Worm (Caenorhabditis elegans) whole organism, L4/young adult: ENCODE data around the gene nas-31.

ENCODE experiments used
- W03F9.2 ChIP-seq: fragments of 150-350 bp; optimal IDR thresholded peaks from 2 replicates; lab custom pipeline; 2014; ENCODE audit warnings: missing biosample characterization, missing genetic modification characterization
- dao-5 ChIP-seq: sonication (generic microtip); optimal IDR thresholded peaks from 2 replicates; lab custom pipeline; 2016; ENCODE audit warnings: missing genotype, missing genetic modification characterization, moderate library complexity, missing compliant biosample characterization
- him-1 ChIP-seq: sonication (generic microtip); optimal IDR thresholded peaks from 2 replicates; lab custom pipeline; 2016; ENCODE audit warnings: missing genotype, missing genetic modification reagents, missing genetic modification characterization, missing compliant biosample characterization

DNA sequence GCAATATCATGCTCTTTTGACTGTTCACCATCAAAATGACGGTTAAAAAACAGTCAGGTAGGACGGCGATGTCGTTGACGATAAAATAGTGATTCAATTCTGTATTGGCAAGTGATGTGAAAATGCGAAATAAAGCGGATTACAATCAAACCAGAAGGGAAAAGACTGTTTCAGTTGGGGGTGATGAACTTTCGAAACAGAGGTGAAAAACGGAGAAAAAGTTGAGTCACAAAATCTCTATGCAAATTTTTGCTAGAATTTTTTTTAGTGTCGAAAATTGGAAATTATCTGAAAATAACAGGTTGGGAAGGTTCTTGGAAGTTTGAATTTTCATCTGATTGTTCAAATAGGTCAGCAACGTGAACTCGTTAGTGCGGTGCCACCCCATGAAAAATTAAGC is at the start of gene nas-31:
- TF ChIP-seq him-1 (no peak), W03F9.2 (tag; lab: Kevin White, UChicago) (no peak), dao-5 (no peak)
